Worm (Caenorhabditis elegans): ENCODE results near the gene pat-2.

- TF ChIP-seq dpl-1 (GFP tag; optimal IDR thresholded peaks at IDR 0.05) (no peak), hmg-1.2 (GFP tag; IDR thresholded peaks at IDR 0.05) (no peak), egrh-3 (GFP tag; IDR thresholded peaks at IDR 0.05) (no peak)
Observed at ce11 chrIII:8827128-8827527, 8.4 kb downstream of the pat-2 start, which contains the start of gene F54F2.9.
